Worm (Caenorhabditis elegans): Measurements from ENCODE around the gene F14F8.8.

DNA sequence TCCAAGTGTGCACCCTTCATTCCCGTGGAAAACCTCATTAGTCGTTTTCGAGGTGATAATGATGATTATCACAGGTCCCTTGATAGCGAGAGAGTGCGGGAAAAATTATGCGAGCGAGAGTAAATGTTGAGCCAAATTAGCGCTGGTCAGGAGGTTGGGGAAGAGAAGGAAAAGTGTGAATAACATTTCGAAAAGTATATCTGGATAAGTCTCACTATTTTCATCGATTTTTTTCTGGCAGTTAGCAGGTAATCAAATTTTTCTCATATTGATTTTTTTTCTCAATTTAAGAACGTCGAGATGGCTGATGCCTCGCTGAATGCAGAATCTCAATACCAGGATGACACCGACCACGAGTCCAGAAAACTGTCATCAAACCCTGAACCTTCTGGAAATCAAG lies 43.1 kb downstream of the F14F8.8 start, which contains the start of gene W06G6.2:
- TF ChIP-seq nfya-1 (tag; optimal IDR thresholded peaks at IDR 0.05; ENCODE audit: borderline replicate concordance, insufficient read depth) (no peak), rec-8 (tag; optimal IDR thresholded peaks at IDR 0.05) (no peak), tbx-9 (tag; optimal IDR thresholded peaks at IDR 0.05; ENCODE audit: borderline replicate concordance) (no peak), ekl-4 (GFP tag; IDR thresholded peaks at IDR 0.05) (no peak), unc-62 (GFP tag; optimal IDR thresholded peaks at IDR 0.05) (no peak), ztf-22 (GFP tag; optimal IDR thresholded peaks at IDR 0.05) (no peak), tbp1 (GFP tag; optimal IDR thresholded peaks at IDR 0.05) (no peak), mcd-1 (GFP tag; IDR thresholded peaks at IDR 0.05) (no peak), F57A8.1 (GFP tag; optimal IDR thresholded peaks at IDR 0.05) (no peak), ceh-58 (GFP tag; IDR thresholded peaks at IDR 0.05) (no peak), madf-8 (GFP tag; conservative IDR thresholded peaks at IDR 0.05) (no peak), somi-1 (GFP tag; optimal IDR thresholded peaks at IDR 0.05) (no peak)

Measured in whole organism, young adult.